Worm (Caenorhabditis elegans): Measurements from ENCODE around the gene nhr-42.

ce11 chrV:6989626-6990138 lies 8.9 kb upstream of the nhr-42 start, which contains the start of gene nhr-140:
- TF ChIP-seq nhr-12 (tag; optimal IDR thresholded peaks at IDR 0.05): no peak
- no peak for TF ChIP-seq ztf-11 (tag; optimal IDR thresholded peaks at IDR 0.05)

Measured in whole organism, mixed stage, embryonic.